Worm (Caenorhabditis elegans) whole organism, L4 larva: Measurements from ENCODE around the gene F19C7.8.

ENCODE experiments used
- F37D6.2 ChIP-seq: sonication (generic microtip); optimal IDR thresholded peaks from 2 replicates; lab custom pipeline; 2016; ENCODE audit warnings: mild to moderate bottlenecking, missing genetic modification characterization, missing compliant biosample characterization
- aha-1 ChIP-seq: fragments of 150-350 bp; peaks from one replicate; lab custom pipeline; 2014; ENCODE audit warnings: missing biosample characterization, missing genetic modification characterization
- ama-1 ChIP-seq: fragments of 150-350 bp; optimal IDR thresholded peaks from 2 replicates; lab custom pipeline; 2014; ENCODE audit warnings: inconsistent platforms, mixed read lengths
- arid-1 ChIP-seq: fragments of 200-800 bp; sonication (Bioruptor generic); conservative IDR thresholded peaks from 2 replicates; pipeline ENCODE4 v1.3.6; 2022; ENCODE audit warnings: missing genetic modification reagents, missing genetic modification characterization, missing compliant biosample characterization
- attf-4 ChIP-seq: sonication (generic microtip); optimal IDR thresholded peaks from 3 replicates; lab custom pipeline; 2017; ENCODE audit warnings: missing biosample characterization, missing genetic modification characterization
- ces-1 ChIP-seq: fragments of 150-350 bp; sonication (generic microtip); optimal IDR thresholded peaks from 4 replicates; lab custom pipeline; 2014; ENCODE audit warnings: missing biosample characterization, missing genetic modification reagents, missing genetic modification characterization
- ctbp-1 ChIP-seq: fragments of 200-800 bp; sonication (Bioruptor generic); IDR thresholded peaks from 2 replicates; pipeline ENCODE4 v1.3.6; 2022; ENCODE audit warnings: missing genetic modification reagents, missing genetic modification characterization, missing compliant biosample characterization
- daf-8 ChIP-seq: fragments of 200-800 bp; sonication (Bioruptor generic); IDR thresholded peaks from 2 replicates; pipeline ENCODE4 v1.3.6; 2022; ENCODE audit warnings: missing genetic modification characterization, missing compliant biosample characterization
- dpl-1 ChIP-seq: fragments of 150-350 bp; optimal IDR thresholded peaks from 2 replicates; lab custom pipeline; 2014; ENCODE audit warnings: missing biosample characterization, missing genetic modification reagents, missing genetic modification characterization
- fkh-10 ChIP-seq: fragments of 150-350 bp; optimal IDR thresholded peaks from 2 replicates; lab custom pipeline; 2014; ENCODE audit warnings: missing biosample characterization, missing genetic modification reagents, missing genetic modification characterization
- fos-1 ChIP-seq: fragments of 150-350 bp; optimal IDR thresholded peaks from 2 replicates; lab custom pipeline; 2014; ENCODE audit warnings: missing biosample characterization, missing genetic modification characterization
- hlh-30 ChIP-seq: sonication (generic microtip); optimal IDR thresholded peaks from 2 replicates; lab custom pipeline; 2017; ENCODE audit warnings: antibody characterized with exemption, mild to moderate bottlenecking, missing genetic modification characterization, missing compliant biosample characterization; ENCODE audit not compliant: insufficient read depth
- hmg-1.1 ChIP-seq: fragments of 200-800 bp; sonication (Bioruptor generic); IDR thresholded peaks from 2 replicates; pipeline ENCODE4 v1.3.6; 2022; ENCODE audit warnings: missing genetic modification reagents, missing genetic modification characterization, missing compliant biosample characterization
- lin-1 ChIP-seq: fragments of 200-800 bp; sonication (Bioruptor generic); IDR thresholded peaks from 2 replicates; pipeline ENCODE4 v1.3.6; 2022; ENCODE audit warnings: missing genetic modification reagents, missing genetic modification characterization, missing compliant biosample characterization
- lsy-2 ChIP-seq, 2 experiments: fragments of 150-350 bp in 1 of 2; sonication (generic microtip) in 1 of 2; optimal IDR thresholded peaks; 2 replicates each; lab custom pipeline; 2014 to 2017; ENCODE audit warnings: missing biosample characterization in 2 of 2, missing genetic modification characterization in 2 of 2
- mes-2 ChIP-seq: sonication (generic microtip); optimal IDR thresholded peaks from 2 replicates; lab custom pipeline; 2016; ENCODE audit warnings: missing genotype, mild to moderate bottlenecking, missing genetic modification characterization, missing compliant biosample characterization; ENCODE audit not compliant: poor library complexity, severe bottlenecking
- mxl-2 ChIP-seq: fragments of 200-800 bp; sonication (Bioruptor generic); conservative IDR thresholded peaks from 2 replicates; pipeline ENCODE4 v1.3.6; 2022; ENCODE audit warnings: missing genetic modification reagents, missing genetic modification characterization, missing compliant biosample characterization
- nhr-102 ChIP-seq: sonication (generic microtip); optimal IDR thresholded peaks from 2 replicates; lab custom pipeline; 2016; ENCODE audit warnings: mild to moderate bottlenecking, missing genetic modification characterization, moderate library complexity, missing compliant biosample characterization
- nhr-28 ChIP-seq: fragments of 150-350 bp; optimal IDR thresholded peaks from 2 replicates; lab custom pipeline; 2014; ENCODE audit warnings: missing biosample characterization, missing genetic modification characterization
- nhr-6 ChIP-seq: fragments of 150-350 bp; optimal IDR thresholded peaks from 2 replicates; lab custom pipeline; 2014; ENCODE audit warnings: missing biosample characterization, missing genetic modification characterization
- pha-4 ChIP-seq, 2 experiments: fragments of 150-350 bp in 1 of 2; fragments of 200-800 bp in 1 of 2; sonication (Bioruptor generic) in 1 of 2; IDR thresholded peaks in 1 of 2; optimal IDR thresholded peaks in 1 of 2; 2 replicates each; pipeline versions ENCODE4 v1.3.6 to Lab custom; 2014 to 2022; ENCODE audit warnings: missing genetic modification characterization in 2 of 2, missing genetic modification reagents in 2 of 2, missing biosample characterization in 1 of 2, missing compliant biosample characterization in 1 of 2
- pqm-1 ChIP-seq: sonication (generic microtip); optimal IDR thresholded peaks from 2 replicates; lab custom pipeline; 2017; ENCODE audit warnings: missing biosample characterization, missing genetic modification characterization
- rbr-2 ChIP-seq: sonication (generic microtip); optimal IDR thresholded peaks from 2 replicates; lab custom pipeline; 2016; ENCODE audit warnings: missing genotype, missing genetic modification characterization, missing compliant biosample characterization
- set-16 ChIP-seq: fragments of 200-800 bp; sonication (Bioruptor generic); IDR thresholded peaks from 2 replicates; pipeline ENCODE4 v1.3.6; 2022; ENCODE audit warnings: missing genetic modification reagents, missing genetic modification characterization, missing compliant biosample characterization
- unc-62 ChIP-seq, 3 experiments: fragments of 150-350 bp in 1 of 3; sonication (generic microtip); optimal IDR thresholded peaks in 2 of 3; peaks in 1 of 3; 1 replicate in 1 of 3; 2 replicates in 2 of 3; lab custom pipeline; 2014 to 2017; ENCODE audit warnings: missing biosample characterization in 3 of 3, missing genetic modification characterization in 3 of 3, missing genetic modification reagents in 3 of 3, missing genotype in 1 of 3

The F19C7.8 gene

ce11 chrIV:4576847-4577246, 61.0 kb downstream of the F19C7.8 start (continued):
- TF ChIP-seq attf-4 (no peak), dpl-1 (no peak), ama-1 (no peak)
- TF ChIP-seq, all 104 proteins: peak for 4

ce11 chrIV:4574051-4574450, 63.8 kb downstream of the F19C7.8 start:
- TF ChIP-seq pqm-1 (tag; lab: Kevin White, UChicago) (no peak), hmg-1.1 (0 out of 2 replicates have a peak, but pooled peaks have one; percentile 33), aha-1 (peak; percentile 74), unc-62 (GFP tag; optimal IDR thresholded peaks at IDR 0.05 in 1 of 2; lab: Kevin White, UChicago) (peak in 1 of 2 experiments; percentile 96), unc-62 (tag; optimal IDR thresholded peaks at IDR 0.05; lab: Kevin White, UChicago) (no peak), nhr-28 (tag; lab: Kevin White, UChicago) (no peak)

ce11 chrIV:4570599-4570998, 67.3 kb downstream of the F19C7.8 start:
- TF ChIP-seq rbr-2 (peak; percentile 45), set-16 (peak; percentile 31; the same call in 1 of the 2 replicates), hlh-30 (tag; lab: Kevin White, UChicago) (peak; percentile 4), lsy-2 (tag; optimal IDR thresholded peaks at IDR 0.05; lab: Kevin White, UChicago) (peak in 1 of 2 experiments; percentile 30), mes-2 (tag; lab: Kevin White, UChicago) (peak; percentile 4), F37D6.2 (tag; lab: Kevin White, UChicago) (no peak), fkh-10 (GFP tag; lab: Kevin White, UChicago) (peak; percentile 62), nhr-102 (tag; lab: Kevin White, UChicago) (no peak), hmg-1.1 (no peak), lin-1 (GFP tag; lab: Robert Waterston, UW) (no peak)

ce11 chrIV:4568402-4568891, 69.4 kb downstream of the F19C7.8 start, which contains the start of gene F28E10.1:
F28E10.1 (plus strand) TSS chrIV:4568841.
- peak; percentile 56; the same call in 1 of the 2 replicates for TF ChIP-seq ctbp-1 (GFP tag; lab: Robert Waterston, UW)
- TF ChIP-seq mxl-2: no peak
- peak in 1 of 2 experiments; percentile 92 for TF ChIP-seq unc-62 (GFP tag; optimal IDR thresholded peaks at IDR 0.05 in 1 of 2; lab: Kevin White, UChicago)
- no peak for TF ChIP-seq unc-62 (tag; optimal IDR thresholded peaks at IDR 0.05; lab: Kevin White, UChicago)
- no peak for TF ChIP-seq nhr-102 (tag; lab: Kevin White, UChicago)
- TF ChIP-seq daf-8: no peak
- TF ChIP-seq nhr-6 (tag; lab: Kevin White, UChicago): no peak
- peak; percentile 82 for TF ChIP-seq fkh-10 (GFP tag; lab: Kevin White, UChicago)
- peak; percentile 8 for TF ChIP-seq ces-1 (GFP tag; lab: Kevin White, UChicago)

- TF ChIP-seq arid-1 (GFP tag; lab: Robert Waterston, UW) (no peak), unc-62 (GFP tag; optimal IDR thresholded peaks at IDR 0.05 in 1 of 2; lab: Kevin White, UChicago) (peak in 1 of 2 experiments; percentile 86), unc-62 (tag; optimal IDR thresholded peaks at IDR 0.05; lab: Kevin White, UChicago) (no peak)
These were observed 70.6 kb downstream of the F19C7.8 start, which contains the start of gene F28E10.4 for ce11 chrIV:4567343-4567742. F28E10.4 (minus strand) TSS chrIV:4567443.

ce11 chrIV:4565882-4566281, 72.0 kb downstream of the F19C7.8 start:
- TF ChIP-seq ama-1 (peak; percentile 86), nhr-102 (tag; lab: Kevin White, UChicago) (no peak), fos-1 (tag; lab: Kevin White, UChicago) (no peak), aha-1 (peak; percentile 84)
- TF ChIP-seq, all 104 proteins: peak for 2

- TF ChIP-seq pha-4 (GFP tag; IDR thresholded peaks at IDR 0.05; lab: Robert Waterston, UW) (no peak), pha-4 (tag; optimal IDR thresholded peaks at IDR 0.05; lab: Kevin White, UChicago) (no peak), nhr-28 (tag; lab: Kevin White, UChicago) (peak; percentile 7), unc-62 (GFP tag; optimal IDR thresholded peaks at IDR 0.05 in 1 of 2; lab: Kevin White, UChicago) (peak in 1 of 2 experiments; percentile 90), unc-62 (tag; optimal IDR thresholded peaks at IDR 0.05; lab: Kevin White, UChicago) (no peak)
These were observed 73.4 kb downstream of the F19C7.8 start for ce11 chrIV:4564541-4564940.
